Fruit fly (Drosophila melanogaster): ENCODE results near the gene Drsl5.

Drsl5 gene

dm6 chr3L:3291159-3291558, 25.4 kb upstream of the Drsl5 start, which contains the start of gene CG12009:
TSS of gene CG12009 (plus strand) at chr3L:3291459.
- TF ChIP-seq CG34367 (tag; optimal IDR thresholded peaks at IDR 0.05) (no peak), rn (GFP tag; IDR thresholded peaks at IDR 0.05) (no peak), Ets98B (GFP tag; IDR thresholded peaks at IDR 0.05) (no peak), Pif1B (GFP tag; optimal IDR thresholded peaks at IDR 0.05) (no peak), CG13204 (GFP tag; optimal IDR thresholded peaks at IDR 0.05) (no peak), EcR (GFP tag; optimal IDR thresholded peaks at IDR 0.05) (no peak), CG10348 (GFP tag; IDR thresholded peaks at IDR 0.05) (no peak), CG4496 (GFP tag; IDR thresholded peaks at IDR 0.05) (no peak), CG8301 (tag; optimal IDR thresholded peaks at IDR 0.05) (no peak), CG15710 (tag; optimal IDR thresholded peaks at IDR 0.05) (no peak), CG8159 (tag; optimal IDR thresholded peaks at IDR 0.05) (no peak), D1 (tag; optimal IDR thresholded peaks at IDR 0.05) (no peak), CG9948 (tag; optimal IDR thresholded peaks at IDR 0.05) (no peak), CG32121 (GFP tag; IDR thresholded peaks at IDR 0.05) (no peak), CG14655 (GFP tag; optimal IDR thresholded peaks at IDR 0.05) (no peak)

DNA sequence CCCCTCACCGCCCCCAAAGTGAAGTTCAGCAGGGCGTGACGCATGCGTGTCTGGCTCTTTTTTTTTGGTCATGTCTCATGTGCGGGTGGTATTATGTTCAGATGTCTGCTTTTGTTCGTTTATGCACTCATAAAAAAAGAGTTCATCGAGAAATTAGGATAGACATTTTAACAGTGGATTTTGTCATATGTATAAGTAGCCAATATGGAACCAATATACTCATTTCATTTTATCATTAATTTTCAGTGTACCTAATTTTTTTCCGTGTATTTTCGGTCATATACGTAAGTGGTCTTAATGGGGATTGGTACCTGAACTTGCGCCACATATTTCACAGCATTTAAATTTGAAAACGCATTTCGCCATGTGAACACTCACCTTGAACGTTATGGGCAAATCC, 16.2 kb upstream of the Drsl5 start:
- no peak for TF ChIP-seq CG17806 (tag; optimal IDR thresholded peaks at IDR 0.05)
- peak; percentile 17 for TF ChIP-seq CG8159 (tag; optimal IDR thresholded peaks at IDR 0.05)
- peak; percentile 24 for TF ChIP-seq CG14655 (GFP tag; optimal IDR thresholded peaks at IDR 0.05)
- no peak for TF ChIP-seq EcR (GFP tag; optimal IDR thresholded peaks at IDR 0.05)
- TF ChIP-seq CG8301 (tag; optimal IDR thresholded peaks at IDR 0.05) = peak; percentile 32
- TF ChIP-seq CG9948 (tag; optimal IDR thresholded peaks at IDR 0.05) = no peak
- no peak for TF ChIP-seq Pif1B (GFP tag; optimal IDR thresholded peaks at IDR 0.05)
- TF ChIP-seq CG32121 (GFP tag; IDR thresholded peaks at IDR 0.05) = 0 out of 2 replicates have a peak, but pooled peaks have one; percentile 53
- no peak for TF ChIP-seq fd96Ca (GFP tag; IDR thresholded peaks at IDR 0.05)
- TF ChIP-seq Snoo (tag; optimal IDR thresholded peaks at IDR 0.05) = no peak
- TF ChIP-seq Ets98B (GFP tag; IDR thresholded peaks at IDR 0.05) = peak; percentile 63
- no peak for TF ChIP-seq D1 (tag; optimal IDR thresholded peaks at IDR 0.05)
- no peak for TF ChIP-seq CG12605 (GFP tag; IDR thresholded peaks at IDR 0.05)
- peak; percentile 56 for TF ChIP-seq Pif1A (GFP tag; optimal IDR thresholded peaks at IDR 0.05)
- peak; percentile 32; the same call in 1 of the 3 replicates for TF ChIP-seq CG4496 (GFP tag; IDR thresholded peaks at IDR 0.05)

DNA sequence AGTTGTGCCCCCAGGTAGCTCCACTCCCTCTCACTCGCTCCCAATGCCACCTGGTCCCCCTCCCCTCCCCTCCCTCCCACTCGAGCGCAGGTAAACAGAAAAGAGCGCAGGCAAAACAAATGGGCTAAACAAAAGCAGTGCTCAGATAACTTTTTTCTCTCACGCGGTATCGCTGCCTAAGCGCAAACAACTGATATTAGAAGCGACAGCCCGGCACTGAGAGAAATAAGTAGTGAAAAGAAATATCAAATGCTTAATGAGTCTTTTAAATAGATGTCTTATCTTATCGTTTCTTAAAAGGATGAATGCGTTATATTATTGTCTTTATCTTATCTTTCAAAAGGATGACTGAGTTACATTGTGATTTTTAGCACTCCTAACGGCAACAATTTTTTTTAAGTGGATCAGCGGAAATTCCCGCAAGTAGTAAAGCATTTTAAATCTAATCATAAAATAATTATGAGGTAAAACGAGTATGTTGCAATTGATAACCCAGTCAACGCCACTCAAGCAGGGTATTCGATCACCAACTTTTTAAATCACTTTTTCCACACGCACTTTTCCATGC, 15.3 kb upstream of the Drsl5 start:
- TF ChIP-seq fd96Ca (GFP tag; IDR thresholded peaks at IDR 0.05) (peak; percentile 53; the same call in 1 of the 3 replicates), CG13204 (GFP tag; optimal IDR thresholded peaks at IDR 0.05) (no peak), CG14655 (GFP tag; optimal IDR thresholded peaks at IDR 0.05) (peak; percentile 62), CG9948 (tag; optimal IDR thresholded peaks at IDR 0.05) (no peak), CG8301 (tag; optimal IDR thresholded peaks at IDR 0.05) (peak; percentile 59), Pif1A (GFP tag; optimal IDR thresholded peaks at IDR 0.05) (peak; percentile 46), CG4496 (GFP tag; IDR thresholded peaks at IDR 0.05) (peak; percentile 54; the same call in 2 of the 3 replicates), CG10348 (GFP tag; IDR thresholded peaks at IDR 0.05) (no peak), Ets98B (GFP tag; IDR thresholded peaks at IDR 0.05) (peak; percentile 76), Snoo (tag; optimal IDR thresholded peaks at IDR 0.05) (peak; percentile 0), CG34367 (tag; optimal IDR thresholded peaks at IDR 0.05) (no peak), CG17806 (tag; optimal IDR thresholded peaks at IDR 0.05) (no peak), gl (tag; optimal IDR thresholded peaks at IDR 0.05) (no peak), CG8159 (tag; optimal IDR thresholded peaks at IDR 0.05) (peak; percentile 13), CG12605 (GFP tag; IDR thresholded peaks at IDR 0.05) (peak; percentile 55), EcR (GFP tag; optimal IDR thresholded peaks at IDR 0.05) (no peak), rn (GFP tag; IDR thresholded peaks at IDR 0.05) (no peak), CG32121 (GFP tag; IDR thresholded peaks at IDR 0.05) (peak; percentile 72), Pif1B (GFP tag; optimal IDR thresholded peaks at IDR 0.05) (peak; percentile 12), CG15710 (tag; optimal IDR thresholded peaks at IDR 0.05) (no peak), D1 (tag; optimal IDR thresholded peaks at IDR 0.05) (no peak)

- TF ChIP-seq CG10348 (GFP tag; IDR thresholded peaks at IDR 0.05) = peak; percentile 68
- peak; percentile 94 for TF ChIP-seq CG17806 (tag; optimal IDR thresholded peaks at IDR 0.05)
- peak; percentile 94 for TF ChIP-seq CG14655 (GFP tag; optimal IDR thresholded peaks at IDR 0.05)
- TF ChIP-seq Pif1B (GFP tag; optimal IDR thresholded peaks at IDR 0.05) = peak; percentile 96
- peak; percentile 98 for TF ChIP-seq EcR (GFP tag; optimal IDR thresholded peaks at IDR 0.05)
- peak; percentile 87 for TF ChIP-seq CG34367 (tag; optimal IDR thresholded peaks at IDR 0.05)
- TF ChIP-seq rn (GFP tag; IDR thresholded peaks at IDR 0.05) = peak; percentile 91
- TF ChIP-seq CG12605 (GFP tag; IDR thresholded peaks at IDR 0.05) = peak; percentile 97
- peak; percentile 95 for TF ChIP-seq Ets98B (GFP tag; IDR thresholded peaks at IDR 0.05)
- peak; percentile 98 for TF ChIP-seq CG4496 (GFP tag; IDR thresholded peaks at IDR 0.05)
- peak; percentile 94 for TF ChIP-seq fd96Ca (GFP tag; IDR thresholded peaks at IDR 0.05)
- TF ChIP-seq CG9948 (tag; optimal IDR thresholded peaks at IDR 0.05) = peak; percentile 91
- peak; percentile 95 for TF ChIP-seq Pif1A (GFP tag; optimal IDR thresholded peaks at IDR 0.05)
- TF ChIP-seq D1 (tag; optimal IDR thresholded peaks at IDR 0.05) = peak; percentile 90
- peak; percentile 59 for TF ChIP-seq CG13204 (GFP tag; optimal IDR thresholded peaks at IDR 0.05)
- peak; percentile 94 for TF ChIP-seq CG15710 (tag; optimal IDR thresholded peaks at IDR 0.05)
- TF ChIP-seq CG32121 (GFP tag; IDR thresholded peaks at IDR 0.05) = peak; percentile 95
- peak; percentile 80 for TF ChIP-seq gl (tag; optimal IDR thresholded peaks at IDR 0.05)
- TF ChIP-seq CG8159 (tag; optimal IDR thresholded peaks at IDR 0.05) = peak; percentile 92
- peak; percentile 97 for TF ChIP-seq Snoo (tag; optimal IDR thresholded peaks at IDR 0.05)
- TF ChIP-seq CG8301 (tag; optimal IDR thresholded peaks at IDR 0.05) = peak; percentile 92
Observed at dm6 chr3L:3303087-3303526, 13.5 kb upstream of the Drsl5 start, which contains the start of gene CG14968. TSS of gene CG14968 (minus strand) at chr3L:3303112.

All from whole organism, pupa.